Worm (Caenorhabditis elegans): Measurements from ENCODE around the gene str-187.

ce11 chrIV:17223474-17223873 is 41.9 kb upstream of the str-187 start, which contains the start of gene Y116A8B.4:
- no peak for TF ChIP-seq pag-3 (tag; optimal IDR thresholded peaks at IDR 0.05; ENCODE audit: borderline replicate concordance)
- no peak for TF ChIP-seq nfya-1 (tag; optimal IDR thresholded peaks at IDR 0.05)
- no peak for TF ChIP-seq ama-1 (optimal IDR thresholded peaks at IDR 0.05)
- no peak for TF ChIP-seq eyg-1 (tag; optimal IDR thresholded peaks at IDR 0.05)
- TF ChIP-seq F13H6.1 (tag; optimal IDR thresholded peaks at IDR 0.05) = no peak
- TF ChIP-seq nhr-232 (tag; optimal IDR thresholded peaks at IDR 0.05) = no peak
- no peak for TF ChIP-seq unc-55 (GFP tag; optimal IDR thresholded peaks at IDR 0.05)
- TF ChIP-seq ceh-9 (tag; optimal IDR thresholded peaks at IDR 0.05) = no peak
- TF ChIP-seq pha-2 (tag; optimal IDR thresholded peaks at IDR 0.05) = no peak
- TF ChIP-seq npax-4 (tag; optimal IDR thresholded peaks at IDR 0.05) = no peak
